Fruit fly (Drosophila melanogaster) whole organism, prepupa: ENCODE data around the gene CG7065.

Experiments used
- Blimp-1 ChIP-seq: fragments of 200-800 bp; sonication (Bioruptor generic); optimal IDR thresholded peaks from 3 replicates; lab custom pipeline; 2017; ENCODE audit warnings: missing biosample characterization, missing genetic modification characterization, mild to moderate bottlenecking, moderate library complexity, missing genetic modification reagents
- CG10631 ChIP-seq: fragments of 200-800 bp; sonication (Bioruptor generic); optimal IDR thresholded peaks from 2 replicates; lab custom pipeline; 2016; ENCODE audit warnings: missing biosample characterization, missing genetic modification characterization
- CG10669 ChIP-seq: fragments of 200-800 bp; sonication (Bioruptor generic); optimal IDR thresholded peaks from 3 replicates; lab custom pipeline; 2018; ENCODE audit warnings: missing biosample characterization, mild to moderate bottlenecking, missing genetic modification characterization, moderate library complexity
- CG11294 ChIP-seq: fragments of 200-800 bp; sonication (Bioruptor generic); IDR thresholded peaks from 2 replicates; pipeline ENCODE4 v1.3.6; 2022; ENCODE audit warnings: missing biosample characterization, missing genetic modification characterization
- CG11762 ChIP-seq: fragments of 200-800 bp; sonication (Bioruptor generic); optimal IDR thresholded peaks from 3 replicates; lab custom pipeline; 2016; ENCODE audit warnings: missing biosample characterization, missing genetic modification characterization; ENCODE audit not compliant: insufficient read depth
- CG11902 ChIP-seq: fragments of 200-800 bp; sonication (Bioruptor generic); optimal IDR thresholded peaks from 3 replicates; lab custom pipeline; 2016; ENCODE audit warnings: missing biosample characterization, missing genetic modification characterization
- CG1621 ChIP-seq: fragments of 200-800 bp; sonication (Bioruptor generic); optimal IDR thresholded peaks from 3 replicates; lab custom pipeline; 2018; ENCODE audit warnings: missing biosample characterization, mild to moderate bottlenecking, missing genetic modification characterization
- CG16779 ChIP-seq: fragments of 200-800 bp; sonication (Bioruptor generic); optimal IDR thresholded peaks from 3 replicates; lab custom pipeline; 2017; ENCODE audit warnings: missing biosample characterization, mild to moderate bottlenecking, missing genetic modification characterization
- CG3032 ChIP-seq: fragments of 200-800 bp; optimal IDR thresholded peaks from 2 replicates; lab custom pipeline; 2019; ENCODE audit warnings: missing biosample characterization, mild to moderate bottlenecking, missing genetic modification characterization, moderate library complexity
- CG32006 ChIP-seq: fragments of 200-800 bp; sonication (Bioruptor generic); optimal IDR thresholded peaks from 3 replicates; lab custom pipeline; 2017; ENCODE audit warnings: missing biosample characterization, mild to moderate bottlenecking, missing genetic modification characterization
- CG34406 ChIP-seq: fragments of 200-800 bp; sonication (Bioruptor generic); optimal IDR thresholded peaks from 3 replicates; lab custom pipeline; 2016; ENCODE audit warnings: missing biosample characterization, missing genetic modification characterization
- CG6163 ChIP-seq: fragments of 200-800 bp; sonication (Bioruptor generic); IDR thresholded peaks from 3 replicates; pipeline ENCODE4 v1.3.6; 2022; ENCODE audit warnings: missing biosample characterization, missing genetic modification characterization
- CG6276 ChIP-seq: fragments of 200-800 bp; sonication (Bioruptor generic); optimal IDR thresholded peaks from 2 replicates; lab custom pipeline; 2017; ENCODE audit warnings: missing biosample characterization, mild to moderate bottlenecking, missing genetic modification characterization
- CG6792 ChIP-seq: fragments of 200-800 bp; sonication (Bioruptor generic); optimal IDR thresholded peaks from 3 replicates; lab custom pipeline; 2016; ENCODE audit warnings: missing biosample characterization, missing genetic modification characterization
- CG6808 ChIP-seq: fragments of 200-800 bp; sonication (Bioruptor generic); optimal IDR thresholded peaks from 3 replicates; lab custom pipeline; 2017; ENCODE audit warnings: missing biosample characterization, missing genetic modification characterization, mild to moderate bottlenecking, moderate library complexity, missing genetic modification reagents
- CG6854 ChIP-seq: fragments of 200-800 bp; sonication (Bioruptor generic); optimal IDR thresholded peaks from 2 replicates; lab custom pipeline; 2017; ENCODE audit warnings: missing biosample characterization, mild to moderate bottlenecking, missing genetic modification characterization
- CG7368 ChIP-seq: fragments of 200-800 bp; sonication (Bioruptor generic); optimal IDR thresholded peaks from 3 replicates; lab custom pipeline; 2016; ENCODE audit warnings: missing biosample characterization, missing genetic modification characterization
- CG8119 ChIP-seq: fragments of 200-800 bp; sonication (Bioruptor generic); IDR thresholded peaks from 3 replicates; pipeline ENCODE4 v1.3.6; 2022; ENCODE audit warnings: missing biosample characterization, missing genetic modification characterization
- CG9139 ChIP-seq: fragments of 200-800 bp; sonication (Bioruptor generic); optimal IDR thresholded peaks from 3 replicates; lab custom pipeline; 2017; ENCODE audit warnings: missing biosample characterization, mild to moderate bottlenecking, missing genetic modification characterization
- Eip78C ChIP-seq: fragments of 200-800 bp; sonication (Bioruptor generic); peaks from one replicate; lab custom pipeline; 2016; ENCODE audit warnings: missing biosample characterization, missing genetic modification characterization
- Eip93F ChIP-seq: fragments of 200-800 bp; sonication (Bioruptor generic); optimal IDR thresholded peaks from 2 replicates; lab custom pipeline; 2016; ENCODE audit warnings: missing biosample characterization, mild to moderate bottlenecking, missing genetic modification characterization
- Ets21C ChIP-seq: fragments of 200-800 bp; sonication (Bioruptor generic); optimal IDR thresholded peaks from 3 replicates; lab custom pipeline; 2016; ENCODE audit warnings: missing biosample characterization, missing genetic modification characterization
- Ets96B ChIP-seq: fragments of 200-800 bp; optimal IDR thresholded peaks from 2 replicates; lab custom pipeline; 2019; ENCODE audit warnings: missing biosample characterization, mild to moderate bottlenecking, missing genetic modification characterization, moderate library complexity
- Gug ChIP-seq: fragments of 200-800 bp; sonication (Bioruptor generic); IDR thresholded peaks from 2 replicates; pipeline ENCODE4 v1.3.6; 2022; ENCODE audit warnings: missing biosample characterization, missing genetic modification characterization
- Hr39 ChIP-seq: fragments of 200-800 bp; sonication (Bioruptor generic); optimal IDR thresholded peaks from 2 replicates; lab custom pipeline; 2016; ENCODE audit warnings: missing biosample characterization, missing genetic modification characterization
- Met ChIP-seq: fragments of 200-800 bp; sonication (Bioruptor generic); optimal IDR thresholded peaks from 3 replicates; lab custom pipeline; 2016; ENCODE audit warnings: missing biosample characterization, missing genetic modification characterization
- OdsH ChIP-seq: fragments of 200-800 bp; sonication (Bioruptor generic); optimal IDR thresholded peaks from 3 replicates; lab custom pipeline; 2016; ENCODE audit warnings: missing biosample characterization, missing genetic modification characterization
- Sox102F ChIP-seq: fragments of 200-800 bp; sonication (Bioruptor generic); optimal IDR thresholded peaks from 2 replicates; lab custom pipeline; 2016; ENCODE audit warnings: missing biosample characterization, mild to moderate bottlenecking, missing genetic modification characterization
- achi ChIP-seq: fragments of 200-800 bp; sonication (Bioruptor generic); optimal IDR thresholded peaks from 3 replicates; lab custom pipeline; 2016; ENCODE audit warnings: missing biosample characterization, missing genetic modification characterization
- dac ChIP-seq: fragments of 200-800 bp; sonication (Bioruptor generic); optimal IDR thresholded peaks from 2 replicates; lab custom pipeline; 2017; ENCODE audit warnings: missing biosample characterization, mild to moderate bottlenecking, missing genetic modification characterization
- dsx ChIP-seq: fragments of 200-800 bp; optimal IDR thresholded peaks from 3 replicates; lab custom pipeline; 2019; ENCODE audit warnings: missing biosample characterization, mild to moderate bottlenecking, missing genetic modification characterization, moderate library complexity; ENCODE audit not compliant: poor library complexity, severe bottlenecking
- eg ChIP-seq: fragments of 200-800 bp; sonication (Bioruptor generic); IDR thresholded peaks from 3 replicates; pipeline ENCODE4 v1.3.6; 2022; ENCODE audit warnings: missing biosample characterization, missing genetic modification characterization
- fd59A ChIP-seq: fragments of 200-800 bp; sonication (Bioruptor generic); optimal IDR thresholded peaks from 2 replicates; lab custom pipeline; 2017; ENCODE audit warnings: missing biosample characterization, mild to moderate bottlenecking, missing genetic modification characterization, missing genetic modification reagents
- net ChIP-seq: fragments of 200-800 bp; sonication (Bioruptor generic); optimal IDR thresholded peaks from 3 replicates; lab custom pipeline; 2016; ENCODE audit warnings: missing biosample characterization, missing genetic modification characterization
- pdm3 ChIP-seq: fragments of 200-800 bp; sonication (Bioruptor generic); optimal IDR thresholded peaks from 3 replicates; lab custom pipeline; 2016; ENCODE audit warnings: missing biosample characterization, missing genetic modification characterization
- salr ChIP-seq, 2 experiments: fragments of 200-800 bp; sonication (Bioruptor generic); optimal IDR thresholded peaks; 3 replicates each; lab custom pipeline; 2016 to 2018; ENCODE audit warnings: missing biosample characterization in 2 of 2, missing genetic modification characterization in 2 of 2, mild to moderate bottlenecking in 1 of 2
- spab ChIP-seq: fragments of 200-800 bp; sonication (Bioruptor generic); optimal IDR thresholded peaks from 2 replicates; lab custom pipeline; 2017; ENCODE audit warnings: missing biosample characterization, mild to moderate bottlenecking, missing genetic modification characterization, missing genetic modification reagents
- ss ChIP-seq, 2 experiments: fragments of 200-800 bp; sonication (Bioruptor generic); optimal IDR thresholded peaks; 2 replicates in 1 of 2; 3 replicates in 1 of 2; lab custom pipeline; 2017 to 2018; ENCODE audit warnings: mild to moderate bottlenecking in 2 of 2, missing biosample characterization in 2 of 2, missing genetic modification characterization in 2 of 2, moderate library complexity in 1 of 2
- svp ChIP-seq: fragments of 200-800 bp; sonication (Bioruptor generic); peaks from one replicate; lab custom pipeline; 2016; ENCODE audit warnings: missing biosample characterization, missing genetic modification characterization
- vri ChIP-seq: fragments of 200-800 bp; sonication (Bioruptor generic); optimal IDR thresholded peaks from 3 replicates; lab custom pipeline; 2016; ENCODE audit warnings: missing biosample characterization, mild to moderate bottlenecking, missing genetic modification characterization

The CG7065 gene

dm6 chrX:9136776-9137550, 5.3 kb upstream of the CG7065 start (continued):
- no peak for TF ChIP-seq Gug (GFP tag; lab: Robert Waterston, UW)
- no peak for TF ChIP-seq CG6854 (GFP tag; lab: Kevin White, UChicago)
- peak; percentile 81 for TF ChIP-seq Eip78C (GFP tag; lab: Kevin White, UChicago)
- TF ChIP-seq dac, result no peak
- no peak for TF ChIP-seq achi (GFP tag; lab: Kevin White, UChicago)
- TF ChIP-seq CG6163, result 0 out of 3 replicates have a peak, but pooled peaks have one; percentile 14
- no peak for TF ChIP-seq Eip93F (GFP tag; lab: Kevin White, UChicago)
- no peak for TF ChIP-seq CG10669 (GFP tag; lab: Kevin White, UChicago)
- TF ChIP-seq CG11762 (GFP tag; lab: Kevin White, UChicago), result no peak
- TF ChIP-seq CG32006 (GFP tag; lab: Kevin White, UChicago), result peak; percentile 50
- no peak for TF ChIP-seq CG34406 (GFP tag; lab: Kevin White, UChicago)
- TF ChIP-seq OdsH (GFP tag; lab: Kevin White, UChicago), result peak; percentile 22
- peak; percentile 14 for TF ChIP-seq Hr39 (GFP tag; lab: Kevin White, UChicago)
- TF ChIP-seq CG9139 (GFP tag; lab: Kevin White, UChicago), result no peak
- TF ChIP-seq CG11902 (GFP tag; lab: Kevin White, UChicago), result no peak
- TF ChIP-seq Blimp-1 (GFP tag; lab: Kevin White, UChicago), result no peak

- no peak for TF ChIP-seq dsx
- TF ChIP-seq CG6276 (GFP tag; lab: Kevin White, UChicago), result peak; percentile 73
- TF ChIP-seq CG9139 (GFP tag; lab: Kevin White, UChicago), result peak; percentile 81
- no peak for TF ChIP-seq achi (GFP tag; lab: Kevin White, UChicago)
- peak; percentile 77 for TF ChIP-seq CG6808 (GFP tag; lab: Kevin White, UChicago)
- TF ChIP-seq CG11902 (GFP tag; lab: Kevin White, UChicago), result no peak
- no peak for TF ChIP-seq fd59A (GFP tag; lab: Kevin White, UChicago)
- peak; percentile 45; the same call in 1 of the 2 replicates for TF ChIP-seq Gug (GFP tag; lab: Robert Waterston, UW)
- no peak for TF ChIP-seq OdsH (GFP tag; lab: Kevin White, UChicago)
- 0 out of 3 replicates have a peak, but pooled peaks have one; percentile 17 for TF ChIP-seq CG8119 (GFP tag; lab: Robert Waterston, UW)
- TF ChIP-seq svp (GFP tag; lab: Kevin White, UChicago), result no peak
- no peak for TF ChIP-seq CG11294 (GFP tag; lab: Robert Waterston, UW)
- TF ChIP-seq CG1621 (tag; lab: Kevin White, UChicago), result peak; percentile 52
- TF ChIP-seq CG10669 (GFP tag; lab: Kevin White, UChicago), result peak; percentile 41
- peak; percentile 68 for TF ChIP-seq CG16779 (tag; lab: Kevin White, UChicago)
- peak; percentile 33 for TF ChIP-seq CG7368 (GFP tag; lab: Kevin White, UChicago)
- TF ChIP-seq net (GFP tag; lab: Kevin White, UChicago), result peak; percentile 47
- TF ChIP-seq eg (GFP tag; lab: Robert Waterston, UW), result peak; percentile 32; the same call in 1 of the 3 replicates
- TF ChIP-seq CG10631 (GFP tag; lab: Kevin White, UChicago), result no peak
- no peak for TF ChIP-seq Ets21C
- no peak for TF ChIP-seq CG6792 (GFP tag; lab: Kevin White, UChicago)
- peak; percentile 81 to 85 for TF ChIP-seq ss (GFP tag; optimal IDR thresholded peaks at IDR 0.05; lab: Kevin White, UChicago)
- TF ChIP-seq CG3032 (tag; lab: Kevin White, UChicago), result peak; percentile 1
- TF ChIP-seq CG6163, result no peak
- TF ChIP-seq Sox102F, result no peak
- no peak for TF ChIP-seq Ets96B (tag; lab: Kevin White, UChicago)
- TF ChIP-seq pdm3 (GFP tag; lab: Kevin White, UChicago), result no peak
- TF ChIP-seq spab (GFP tag; lab: Kevin White, UChicago), result peak; percentile 33
- no peak for TF ChIP-seq vri (GFP tag; lab: Kevin White, UChicago)
- TF ChIP-seq salr (GFP tag; optimal IDR thresholded peaks at IDR 0.05; lab: Kevin White, UChicago), result peak in 1 of 2 experiments; percentile 30
- TF ChIP-seq Eip93F (GFP tag; lab: Kevin White, UChicago), result no peak
- peak; percentile 0 for TF ChIP-seq CG32006 (GFP tag; lab: Kevin White, UChicago)
- no peak for TF ChIP-seq Met (GFP tag; lab: Kevin White, UChicago)
These were observed 3.2 kb upstream of the CG7065 start for dm6 chrX:9139138-9139537.
